Fruit fly (Drosophila melanogaster) whole organism, embryonic: ENCODE measurements around the gene CG15930.

Experiments
- Atf6 ChIP-seq: fragments of 200-800 bp; sonication (Bioruptor generic); IDR thresholded peaks from 2 replicates; pipeline ENCODE4 v1.3.6; 2022; ENCODE audit warnings: missing biosample characterization, missing genetic modification characterization
- Bteb2 ChIP-seq: fragments of 200-800 bp; sonication (Bioruptor generic); optimal IDR thresholded peaks from 2 replicates; lab custom pipeline; 2016; ENCODE audit warnings: missing biosample characterization, missing genetic modification characterization
- CG10147 ChIP-seq: fragments of 200-800 bp; sonication (Bioruptor generic); optimal IDR thresholded peaks from 2 replicates; lab custom pipeline; 2019; ENCODE audit warnings: missing biosample characterization, mild to moderate bottlenecking, missing genetic modification characterization, moderate library complexity
- CG10274 ChIP-seq: fragments of 200-800 bp; sonication (Bioruptor generic); optimal IDR thresholded peaks from 3 replicates; lab custom pipeline; 2017; ENCODE audit warnings: missing biosample characterization, mild to moderate bottlenecking, missing genetic modification characterization
- CG10321 ChIP-seq: fragments of 200-800 bp; sonication (Bioruptor generic); IDR thresholded peaks from 2 replicates; pipeline ENCODE4 v1.3.6; 2022; ENCODE audit warnings: missing biosample characterization, missing genetic modification characterization
- CG13123 ChIP-seq: fragments of 200-800 bp; sonication (Bioruptor generic); optimal IDR thresholded peaks from 2 replicates; lab custom pipeline; 2016; ENCODE audit warnings: missing biosample characterization, missing genetic modification characterization
- CG16863 ChIP-seq: fragments of 200-800 bp; sonication (Bioruptor generic); optimal IDR thresholded peaks from 3 replicates; lab custom pipeline; 2016; ENCODE audit warnings: missing biosample characterization, missing genetic modification characterization
- CG17359 ChIP-seq: fragments of 200-800 bp; sonication (Bioruptor generic); optimal IDR thresholded peaks from 3 replicates; lab custom pipeline; 2018; ENCODE audit warnings: missing biosample characterization, mild to moderate bottlenecking, missing genetic modification characterization, moderate library complexity
- CG17361 ChIP-seq: fragments of 200-800 bp; sonication (Bioruptor generic); IDR thresholded peaks from 3 replicates; pipeline ENCODE4 v1.3.6; 2022; ENCODE audit warnings: missing biosample characterization, missing genetic modification characterization
- CG1792 ChIP-seq: fragments of 200-800 bp; sonication (Bioruptor generic); optimal IDR thresholded peaks from 2 replicates; lab custom pipeline; 2016; ENCODE audit warnings: missing biosample characterization, missing genetic modification characterization
- CG30403 ChIP-seq: fragments of 200-800 bp; sonication (Bioruptor generic); optimal IDR thresholded peaks from 3 replicates; lab custom pipeline; 2016; ENCODE audit warnings: missing biosample characterization, missing genetic modification characterization
- CG32767 ChIP-seq: fragments of 200-800 bp; sonication (Bioruptor generic); IDR thresholded peaks from 2 replicates; pipeline ENCODE4 v1.3.6; 2022; ENCODE audit warnings: missing biosample characterization, missing genetic modification characterization
- CG3726 ChIP-seq: fragments of 200-800 bp; sonication (Bioruptor generic); IDR thresholded peaks from 3 replicates; pipeline ENCODE4, ENCODE4 v1.3.6; 2022; ENCODE audit warnings: missing biosample characterization, missing genetic modification characterization
- CG5245 ChIP-seq: fragments of 200-800 bp; sonication (Bioruptor generic); optimal IDR thresholded peaks from 3 replicates; lab custom pipeline; 2016; ENCODE audit warnings: missing biosample characterization, missing genetic modification characterization
- CG8765 ChIP-seq: fragments of 200-800 bp; sonication (Bioruptor generic); IDR thresholded peaks from 2 replicates; pipeline ENCODE4 v1.3.6; 2022; ENCODE audit warnings: missing biosample characterization, missing genetic modification characterization
- D19B ChIP-seq: fragments of 200-800 bp; sonication (Bioruptor generic); optimal IDR thresholded peaks from 2 replicates; lab custom pipeline; 2017; ENCODE audit warnings: missing biosample characterization, mild to moderate bottlenecking, missing genetic modification characterization
- Dref ChIP-seq: fragments of 200-800 bp; sonication (Bioruptor generic); IDR thresholded peaks from 2 replicates; pipeline ENCODE4 v1.3.6; 2022; ENCODE audit warnings: missing biosample characterization, missing genetic modification characterization
- Drgx ChIP-seq: fragments of 200-800 bp; sonication (Bioruptor generic); IDR thresholded peaks from 2 replicates; pipeline ENCODE4 v1.3.6; 2022; ENCODE audit warnings: missing biosample characterization, missing genetic modification characterization
- Ets97D ChIP-seq: fragments of 200-800 bp; sonication (Bioruptor generic); optimal IDR thresholded peaks from 3 replicates; lab custom pipeline; 2016; ENCODE audit warnings: missing biosample characterization, missing genetic modification characterization
- Fer3 ChIP-seq: fragments of 200-800 bp; sonication (Bioruptor generic); optimal IDR thresholded peaks from 2 replicates; lab custom pipeline; 2018; ENCODE audit warnings: missing biosample characterization, mild to moderate bottlenecking, missing genetic modification characterization, moderate library complexity
- Hey ChIP-seq: fragments of 200-800 bp; sonication (Bioruptor generic); optimal IDR thresholded peaks from 3 replicates; lab custom pipeline; 2018; ENCODE audit warnings: missing biosample characterization, mild to moderate bottlenecking, missing genetic modification characterization
- Mad ChIP-seq: fragments of 200-800 bp; sonication (Bioruptor generic); optimal IDR thresholded peaks from 2 replicates; lab custom pipeline; 2016; ENCODE audit warnings: missing biosample characterization, missing genetic modification characterization
- Mes4 ChIP-seq: fragments of 200-800 bp; sonication (Bioruptor generic); optimal IDR thresholded peaks from 2 replicates; lab custom pipeline; 2016; ENCODE audit warnings: missing biosample characterization, missing genetic modification characterization
- NK7.1 ChIP-seq: fragments of 200-800 bp; sonication (Bioruptor generic); optimal IDR thresholded peaks from 3 replicates; lab custom pipeline; 2016; ENCODE audit warnings: missing biosample characterization, missing genetic modification characterization
- Usf ChIP-seq: fragments of 200-800 bp; sonication (Bioruptor generic); optimal IDR thresholded peaks from 2 replicates; lab custom pipeline; 2017; ENCODE audit warnings: missing genotype, missing biosample characterization, missing genetic modification characterization
- abd-A ChIP-seq: fragments of 200-800 bp; sonication (Bioruptor generic); optimal IDR thresholded peaks from 3 replicates; lab custom pipeline; 2019; ENCODE audit warnings: missing biosample characterization, mild to moderate bottlenecking, missing genetic modification characterization, moderate library complexity
- al ChIP-seq: fragments of 200-800 bp; sonication (Bioruptor generic); IDR thresholded peaks from 2 replicates; pipeline ENCODE4 v1.3.6; 2022; ENCODE audit warnings: missing biosample characterization, missing genetic modification characterization
- bigmax ChIP-seq: fragments of 200-800 bp; sonication (Bioruptor generic); optimal IDR thresholded peaks from 2 replicates; lab custom pipeline; 2018; ENCODE audit warnings: missing biosample characterization, mild to moderate bottlenecking, missing genetic modification characterization
- bowl ChIP-seq: fragments of 200-800 bp; sonication (Bioruptor generic); IDR thresholded peaks from 2 replicates; pipeline ENCODE4 v1.3.6; 2022; ENCODE audit warnings: missing biosample characterization, missing genetic modification characterization
- br ChIP-seq: fragments of >200 bp; optimal IDR thresholded peaks from 2 replicates; lab custom pipeline; 2017
- cg ChIP-seq: fragments of 200-800 bp; sonication (Bioruptor generic); optimal IDR thresholded peaks from 3 replicates; lab custom pipeline; 2019; ENCODE audit warnings: missing biosample characterization, mild to moderate bottlenecking, missing genetic modification characterization, moderate library complexity
- danr ChIP-seq: fragments of 200-800 bp; sonication (Bioruptor generic); IDR thresholded peaks from 2 replicates; pipeline ENCODE4 v1.3.6; 2022; ENCODE audit warnings: missing biosample characterization, missing genetic modification characterization
- dimm ChIP-seq: fragments of 200-800 bp; sonication (Bioruptor generic); IDR thresholded peaks from 2 replicates; pipeline ENCODE4 v1.3.6; 2022; ENCODE audit warnings: missing biosample characterization, missing genetic modification characterization
- disco-r ChIP-seq: fragments of 200-800 bp; sonication (Bioruptor generic); optimal IDR thresholded peaks from 2 replicates; lab custom pipeline; 2016; ENCODE audit warnings: missing biosample characterization, missing genetic modification characterization
- dysf ChIP-seq: fragments of 200-800 bp; sonication (Bioruptor generic); IDR thresholded peaks from 3 replicates; pipeline ENCODE4 v1.3.6; 2022; ENCODE audit warnings: missing biosample characterization, missing genetic modification characterization
- en ChIP-seq: fragments of 200-800 bp; sonication (Bioruptor generic); optimal IDR thresholded peaks from 2 replicates; lab custom pipeline; 2016; ENCODE audit warnings: missing biosample characterization, missing genetic modification characterization
- fd102C ChIP-seq: fragments of 200-800 bp; sonication (Bioruptor generic); optimal IDR thresholded peaks from 2 replicates; lab custom pipeline; 2018; ENCODE audit warnings: missing biosample characterization, mild to moderate bottlenecking, missing genetic modification characterization, moderate library complexity
- knrl ChIP-seq: fragments of 200-800 bp; sonication (Bioruptor generic); IDR thresholded peaks from 3 replicates; pipeline ENCODE4 v1.3.6; 2022; ENCODE audit warnings: missing biosample characterization, missing genetic modification characterization; ENCODE audit not compliant: partially characterized antibody
- lov ChIP-seq, 2 experiments: fragments of 200-800 bp in 1 of 2; fragments of >200 bp in 1 of 2; sonication (Bioruptor generic) in 1 of 2; IDR thresholded peaks in 1 of 2; optimal IDR thresholded peaks in 1 of 2; 2 replicates in 1 of 2; 3 replicates in 1 of 2; pipeline versions ENCODE4 v1.3.6 to Lab custom; 2017 to 2022; ENCODE audit warnings: missing biosample characterization in 1 of 2, missing genetic modification characterization in 1 of 2
- luna ChIP-seq: fragments of 200-800 bp; sonication (Bioruptor generic); optimal IDR thresholded peaks from 2 replicates; lab custom pipeline; 2016; ENCODE audit warnings: missing biosample characterization, missing genetic modification characterization
- mld ChIP-seq: fragments of 200-800 bp; sonication (Bioruptor generic); IDR thresholded peaks from 3 replicates; pipeline ENCODE4 v1.3.6; 2022; ENCODE audit warnings: missing biosample characterization, missing genetic modification characterization; ENCODE audit not compliant: partially characterized antibody
- pan ChIP-seq, 4 experiments: fragments of >200 bp in 3 of 4; fragments of 200-800 bp in 1 of 4; sonication (Bioruptor generic) in 1 of 4; optimal IDR thresholded peaks in 3 of 4; IDR thresholded peaks in 1 of 4; 2 replicates each; pipeline versions ENCODE4 v1.3.6 to Lab custom; 2017 to 2022; ENCODE audit warnings: missing biosample characterization in 2 of 4, missing genetic modification characterization in 2 of 4, mixed read lengths in 1 of 4
- sd ChIP-seq: fragments of 200-800 bp; sonication (Bioruptor generic); optimal IDR thresholded peaks from 3 replicates; lab custom pipeline; 2018; ENCODE audit warnings: missing biosample characterization, mild to moderate bottlenecking, missing genetic modification characterization, moderate library complexity
- sens ChIP-seq: fragments of 200-800 bp; sonication (Bioruptor generic); peaks from one replicate; lab custom pipeline; 2016; ENCODE audit warnings: missing biosample characterization, missing genetic modification characterization
- slou ChIP-seq: fragments of 200-800 bp; sonication (Bioruptor generic); optimal IDR thresholded peaks from 3 replicates; lab custom pipeline; 2016; ENCODE audit warnings: missing biosample characterization, missing genetic modification characterization
- so ChIP-seq: fragments of 200-800 bp; sonication (Bioruptor generic); IDR thresholded peaks from 3 replicates; pipeline ENCODE4 v1.3.6; 2022; ENCODE audit warnings: missing biosample characterization, missing genetic modification characterization
- sug ChIP-seq: fragments of 200-800 bp; optimal IDR thresholded peaks from 2 replicates; lab custom pipeline; 2019; ENCODE audit warnings: missing biosample characterization, mild to moderate bottlenecking, missing genetic modification characterization, moderate library complexity
- tna ChIP-seq: fragments of 200-800 bp; sonication (Bioruptor generic); IDR thresholded peaks from 2 replicates; pipeline ENCODE4 v1.3.6; 2022; ENCODE audit warnings: missing biosample characterization, missing genetic modification characterization; ENCODE audit not compliant: partially characterized antibody
- tup ChIP-seq: fragments of 200-800 bp; sonication (Bioruptor generic); optimal IDR thresholded peaks from 2 replicates; lab custom pipeline; 2016; ENCODE audit warnings: missing biosample characterization, mild to moderate bottlenecking, missing genetic modification characterization, moderate library complexity
- unc-4 ChIP-seq: fragments of 200-800 bp; sonication (Bioruptor generic); IDR thresholded peaks from 2 replicates; pipeline ENCODE4 v1.3.6; 2022; ENCODE audit warnings: missing biosample characterization, missing genetic modification characterization; ENCODE audit not compliant: partially characterized antibody
- wdn ChIP-seq: fragments of 200-800 bp; sonication (Bioruptor generic); IDR thresholded peaks from 2 replicates; pipeline ENCODE4 v1.3.6; 2022; ENCODE audit warnings: missing biosample characterization, missing genetic modification characterization
- zen2 ChIP-seq: fragments of 200-800 bp; sonication (Bioruptor generic); IDR thresholded peaks from 3 replicates; pipeline ENCODE4 v1.3.6; 2022; ENCODE audit warnings: missing biosample characterization, missing genetic modification characterization; ENCODE audit not compliant: partially characterized antibody

Gene CG15930

DNA sequence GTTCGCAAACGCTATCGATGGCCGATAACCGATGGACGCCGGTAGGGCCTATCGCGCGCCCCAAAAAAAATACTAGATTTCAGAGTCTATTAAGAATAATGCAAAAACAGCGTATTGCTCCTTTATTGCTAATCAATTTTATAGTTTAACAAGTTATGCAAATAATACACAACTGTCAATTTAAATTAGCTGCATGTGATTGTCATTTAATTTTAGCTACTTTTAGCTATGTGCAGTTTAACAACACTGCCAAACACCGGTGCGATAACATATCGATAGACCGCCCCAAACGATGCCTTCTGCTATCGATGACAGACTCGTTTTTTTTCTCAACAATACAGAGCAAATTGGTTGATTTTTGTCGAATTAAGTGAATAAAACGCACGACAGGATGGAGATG lies 8.1 kb downstream of the CG15930 start, which contains the start of the genes Cdk7 and snf (continued):
- TF ChIP-seq tup (GFP tag; lab: Kevin White, UChicago) (no peak), dysf (no peak), CG17359 (tag; lab: Kevin White, UChicago) (peak; percentile 3), Atf6 (GFP tag; lab: Robert Waterston, UW) (no peak), CG5245 (GFP tag; lab: Kevin White, UChicago) (no peak), Drgx (GFP tag; lab: Robert Waterston, UW) (no peak), CG10274 (GFP tag; lab: Kevin White, UChicago) (no peak), unc-4 (peak; percentile 84), Mad (peak; percentile 32), sens (peak; percentile 92), slou (GFP tag; lab: Kevin White, UChicago) (no peak), CG10147 (GFP tag; lab: Kevin White, UChicago) (no peak), CG17361 (GFP tag; lab: Robert Waterston, UW) (no peak), abd-A (no peak), wdn (GFP tag; lab: Robert Waterston, UW) (no peak), D19B (GFP tag; lab: Kevin White, UChicago) (no peak), Ets97D (peak; percentile 69), CG8765 (GFP tag; lab: Robert Waterston, UW) (no peak), danr (no peak), disco-r (GFP tag; lab: Kevin White, UChicago) (no peak), Dref (GFP tag; lab: Robert Waterston, UW) (peak; percentile 91), al (GFP tag; lab: Robert Waterston, UW) (no peak), pan (optimal IDR thresholded peaks at IDR 0.05; lab: Kevin White, UChicago) (no peak), pan (GFP tag; optimal IDR thresholded peaks at IDR 0.05 in 1 of 2, IDR thresholded peaks at IDR 0.05 in 1 of 2) (no peak), so (no peak), CG16863 (GFP tag; lab: Kevin White, UChicago) (peak; percentile 78), knrl (peak; percentile 83), Mes4 (GFP tag; lab: Kevin White, UChicago) (no peak), luna (peak; percentile 26), sug (tag; lab: Kevin White, UChicago) (no peak), sd (tag; lab: Kevin White, UChicago) (no peak), Usf (GFP tag; lab: Kevin White, UChicago) (no peak), bigmax (no peak), Fer3 (no peak), cg (GFP tag; lab: Kevin White, UChicago) (no peak), en (no peak), dimm (GFP tag; lab: Robert Waterston, UW) (no peak), CG1792 (GFP tag; lab: Kevin White, UChicago) (peak; percentile 55), CG30403 (GFP tag; lab: Kevin White, UChicago) (peak; percentile 63), Bteb2 (peak; percentile 42), tna (GFP tag; lab: Robert Waterston, UW) (peak; percentile 79), lov (optimal IDR thresholded peaks at IDR 0.05; lab: Kevin White, UChicago) (no peak), lov (GFP tag; IDR thresholded peaks at IDR 0.05; lab: Robert Waterston, UW) (no peak), CG10321 (GFP tag; lab: Robert Waterston, UW) (no peak), br (lab: Kevin White, UChicago) (no peak), CG3726 (GFP tag; lab: Robert Waterston, UW) (no peak), CG13123 (GFP tag; lab: Kevin White, UChicago) (no peak), Hey (tag; lab: Kevin White, UChicago) (no peak), zen2 (GFP tag; lab: Robert Waterston, UW) (peak; percentile 59; the same call in 1 of the 3 replicates), NK7.1 (no peak), mld (GFP tag; lab: Robert Waterston, UW) (peak; percentile 75; the same call in 1 of the 3 replicates), CG32767 (GFP tag; lab: Robert Waterston, UW) (no peak), bowl (GFP tag; lab: Robert Waterston, UW) (no peak), fd102C (GFP tag; lab: Kevin White, UChicago) (no peak)
